ENCODE assay signal across 1 fruit fly cellular context in the genomic region with DNA sequence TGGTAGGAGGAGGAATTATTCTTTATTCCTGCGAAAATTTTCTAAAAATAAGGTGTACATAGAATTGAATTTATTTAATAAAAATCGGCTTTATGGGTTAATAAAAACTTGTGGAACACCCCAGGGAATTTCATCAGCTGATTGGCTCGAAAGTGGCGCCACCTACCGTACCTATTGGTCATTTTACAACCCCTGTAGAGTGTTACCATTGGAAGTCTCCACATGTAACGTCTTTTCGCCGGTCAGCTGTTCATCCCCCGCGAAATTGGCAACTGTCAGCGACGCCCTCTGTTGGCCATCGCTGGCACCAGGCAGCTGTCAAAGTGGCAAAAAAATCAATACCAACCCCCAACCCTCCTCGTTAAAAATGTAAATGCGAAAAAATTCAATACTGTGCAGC.
A peak's percentile ranks its signal among the peaks of the same experiment; 100 is the strongest.
TF ChIP-seq lines count a peak whose summit lies in the region.

A gene (plus strand): TSS at position 323 of the 400 bp plus-strand sequence.

TF ChIP-seq in whole organism, embryonic, 481 proteins besides CTCF, POLR2A, EP300 and RAD21 (continued from another document):
- TF ChIP-seq trem (tag; optimal IDR thresholded peaks at IDR 0.05; lab: Kevin White, UChicago) (peak; percentile 1), CG18619 (GFP tag; optimal IDR thresholded peaks at IDR 0.05; lab: Kevin White, UChicago) (no peak), pzg (GFP tag; optimal IDR thresholded peaks at IDR 0.05; lab: Kevin White, UChicago) (peak; percentile 63), MESR4 (GFP tag; optimal IDR thresholded peaks at IDR 0.05; lab: Kevin White, UChicago) (peak; percentile 30), Neu2 (GFP tag; optimal IDR thresholded peaks at IDR 0.05; lab: Kevin White, UChicago; ENCODE audit: borderline replicate concordance) (no peak), pan (optimal IDR thresholded peaks at IDR 0.05; lab: Kevin White, UChicago) (no peak), pan (GFP tag; optimal IDR thresholded peaks at IDR 0.05 in 1 of 2, IDR thresholded peaks at IDR 0.05 in 1 of 2) (peak in 1 of 2 experiments; percentile 38), Ptx1 (GFP tag; IDR thresholded peaks at IDR 0.05; lab: Robert Waterston, UW) (no peak), Jarid2 (GFP tag; optimal IDR thresholded peaks at IDR 0.05; lab: Kevin White, UChicago) (no peak), lab (GFP tag; optimal IDR thresholded peaks at IDR 0.05; lab: Kevin White, UChicago) (peak; percentile 2), CG11696 (GFP tag; IDR thresholded peaks at IDR 0.05; lab: Robert Waterston, UW) (0 out of 2 replicates have a peak, but pooled peaks have one; percentile 38), bbx (GFP tag; IDR thresholded peaks at IDR 0.05; lab: Robert Waterston, UW; ENCODE audit: partially characterized antibody) (no peak), CG9609 (GFP tag; optimal IDR thresholded peaks at IDR 0.05; lab: Kevin White, UChicago) (no peak), Rfx (GFP tag; IDR thresholded peaks at IDR 0.05; lab: Robert Waterston, UW) (0 out of 2 replicates have a peak, but pooled peaks have one; percentile 11), Rx (GFP tag; IDR thresholded peaks at IDR 0.05; lab: Robert Waterston, UW) (peak; percentile 24; the same call in 1 of the 2 replicates), CG10959 (GFP tag; IDR thresholded peaks at IDR 0.05; lab: Robert Waterston, UW) (no peak), cad (GFP tag; optimal IDR thresholded peaks at IDR 0.05; lab: Kevin White, UChicago) (peak; percentile 28), CkIIα-i1 (GFP tag; IDR thresholded peaks at IDR 0.05; lab: Robert Waterston, UW) (no peak), zen2 (GFP tag; IDR thresholded peaks at IDR 0.05; lab: Robert Waterston, UW; ENCODE audit: partially characterized antibody) (no peak), CG11504 (tag; optimal IDR thresholded peaks at IDR 0.05; lab: Kevin White, UChicago) (peak; percentile 12), onecut (GFP tag; IDR thresholded peaks at IDR 0.05; lab: Robert Waterston, UW) (peak; percentile 100), CG1233 (GFP tag; optimal IDR thresholded peaks at IDR 0.05; lab: Kevin White, UChicago) (no peak), CG34422 (GFP tag; IDR thresholded peaks at IDR 0.05; lab: Robert Waterston, UW) (no peak; the same call in 2 of the 3 replicates), CG11398 (GFP tag; optimal IDR thresholded peaks at IDR 0.05; lab: Kevin White, UChicago) (no peak), Hmr (GFP tag; optimal IDR thresholded peaks at IDR 0.05; lab: Kevin White, UChicago) (peak; percentile 15), CG12659 (GFP tag; optimal IDR thresholded peaks at IDR 0.05; lab: Kevin White, UChicago) (peak; percentile 20), Ets97D (GFP tag; optimal IDR thresholded peaks at IDR 0.05; lab: Kevin White, UChicago) (peak; percentile 2), CG11093 (GFP tag; IDR thresholded peaks at IDR 0.05; lab: Robert Waterston, UW) (0 out of 3 replicates have a peak, but pooled peaks have one; percentile 8), H15 (GFP tag; IDR thresholded peaks at IDR 0.05; lab: Robert Waterston, UW) (0 out of 3 replicates have a peak, but pooled peaks have one; percentile 21), CG13296 (GFP tag; optimal IDR thresholded peaks at IDR 0.05; lab: Kevin White, UChicago) (no peak), CG8290 (GFP tag; optimal IDR thresholded peaks at IDR 0.05; lab: Kevin White, UChicago) (no peak), CG8290 (tag; optimal IDR thresholded peaks at IDR 0.05; lab: Kevin White, UChicago) (peak in 1 of 2 experiments; percentile 43), Med (GFP tag; lab: Kevin White, UChicago) (peak; percentile 63), CG18476 (GFP tag; optimal IDR thresholded peaks at IDR 0.05; lab: Kevin White, UChicago) (peak; percentile 90), CG8281 (tag; optimal IDR thresholded peaks at IDR 0.05; lab: Kevin White, UChicago) (no peak), CG12236 (GFP tag; optimal IDR thresholded peaks at IDR 0.05; lab: Kevin White, UChicago) (no peak), sqz (GFP tag; optimal IDR thresholded peaks at IDR 0.05; lab: Kevin White, UChicago) (peak; percentile 69), CG10209 (GFP tag; optimal IDR thresholded peaks at IDR 0.05; lab: Kevin White, UChicago) (no peak), Hr39 (optimal IDR thresholded peaks at IDR 0.05; lab: Kevin White, UChicago) (no peak), row (GFP tag; IDR thresholded peaks at IDR 0.05; lab: Robert Waterston, UW) (peak; percentile 61; the same call in 2 of the 3 replicates), E2f2 (GFP tag; IDR thresholded peaks at IDR 0.05; lab: Robert Waterston, UW) (no peak), YL-1 (GFP tag; optimal IDR thresholded peaks at IDR 0.05; lab: Kevin White, UChicago) (peak; percentile 50), CG16779 (GFP tag; IDR thresholded peaks at IDR 0.05; lab: Robert Waterston, UW) (no peak), Kr (GFP tag; optimal IDR thresholded peaks at IDR 0.05; lab: Kevin White, UChicago) (no peak), Dref (GFP tag; IDR thresholded peaks at IDR 0.05; lab: Robert Waterston, UW) (0 out of 2 replicates have a peak, but pooled peaks have one; percentile 14), Nf-YC (tag; optimal IDR thresholded peaks at IDR 0.05; lab: Kevin White, UChicago) (no peak), fd102C (GFP tag; optimal IDR thresholded peaks at IDR 0.05; lab: Kevin White, UChicago) (peak; percentile 35)
